Worm (Caenorhabditis elegans) whole organism, L3 larva: ENCODE data around the gene F49E12.8.

Experiments used
- R02D3.7 ChIP-seq: fragments of 150-350 bp; optimal IDR thresholded peaks from 2 replicates; lab custom pipeline; 2014; ENCODE audit warnings: missing biosample characterization, missing genetic modification characterization
- ZK546.5 ChIP-seq: sonication (generic microtip); optimal IDR thresholded peaks from 2 replicates; lab custom pipeline; 2017; ENCODE audit warnings: missing biosample characterization, missing genetic modification characterization
- aly-2 ChIP-seq: fragments of 150-350 bp; optimal IDR thresholded peaks from 2 replicates; lab custom pipeline; 2014; ENCODE audit warnings: missing biosample characterization, missing genetic modification characterization
- ceh-16 ChIP-seq: sonication (generic microtip); optimal IDR thresholded peaks from 2 replicates; lab custom pipeline; 2017; ENCODE audit warnings: missing biosample characterization, missing genetic modification characterization
- ceh-9 ChIP-seq: sonication (generic microtip); optimal IDR thresholded peaks from 2 replicates; lab custom pipeline; 2018; ENCODE audit warnings: missing biosample characterization, missing genetic modification characterization
- daf-12 ChIP-seq: fragments of 150-350 bp; optimal IDR thresholded peaks from 2 replicates; lab custom pipeline; 2014; ENCODE audit warnings: missing biosample characterization, missing genetic modification reagents, missing genetic modification characterization
- egl-27 ChIP-seq: sonication (generic microtip); optimal IDR thresholded peaks from 4 replicates; lab custom pipeline; 2017; ENCODE audit warnings: missing biosample characterization, missing genetic modification reagents, missing genetic modification characterization
- elt-1 ChIP-seq: fragments of 150-350 bp; optimal IDR thresholded peaks from 2 replicates; lab custom pipeline; 2014; ENCODE audit warnings: missing biosample characterization, missing genetic modification characterization
- elt-2 ChIP-seq: sonication (generic microtip); optimal IDR thresholded peaks from 2 replicates; lab custom pipeline; 2016; ENCODE audit warnings: missing genetic modification reagents, mild to moderate bottlenecking, missing genetic modification characterization, missing compliant biosample characterization
- elt-3 ChIP-seq, 3 experiments: fragments of 150-350 bp in 1 of 3; sonication (generic microtip) in 2 of 3; optimal IDR thresholded peaks; 2 replicates in 2 of 3; 4 replicates in 1 of 3; lab custom pipeline; 2014 to 2017; ENCODE audit warnings: missing biosample characterization in 3 of 3, missing genetic modification characterization in 3 of 3
- fkh-10 ChIP-seq: sonication (generic microtip); optimal IDR thresholded peaks from 2 replicates; lab custom pipeline; 2017; ENCODE audit warnings: missing biosample characterization, missing genetic modification reagents, missing genetic modification characterization
- fkh-2 ChIP-seq: fragments of 150-350 bp; optimal IDR thresholded peaks from 2 replicates; lab custom pipeline; 2014; ENCODE audit warnings: missing biosample characterization, missing genetic modification reagents, missing genetic modification characterization
- fos-1 ChIP-seq: fragments of 150-350 bp; optimal IDR thresholded peaks from 2 replicates; lab custom pipeline; 2014; ENCODE audit warnings: missing biosample characterization, missing genetic modification characterization
- hmg-11 ChIP-seq: sonication (generic microtip); optimal IDR thresholded peaks from 2 replicates; lab custom pipeline; 2016; ENCODE audit warnings: missing genetic modification characterization, missing compliant biosample characterization
- jun-1 ChIP-seq: fragments of 150-350 bp; optimal IDR thresholded peaks from 2 replicates; lab custom pipeline; 2014; ENCODE audit warnings: missing biosample characterization, missing genetic modification reagents, missing genetic modification characterization
- lin-15B ChIP-seq: fragments of 150-350 bp; optimal IDR thresholded peaks from 2 replicates; lab custom pipeline; 2014; ENCODE audit warnings: missing biosample characterization, missing genetic modification characterization
- lin-39 ChIP-seq: fragments of 150-350 bp; optimal IDR thresholded peaks from 2 replicates; lab custom pipeline; 2018; ENCODE audit warnings: missing biosample characterization, missing genetic modification reagents, missing genetic modification characterization
- lsy-12 ChIP-seq: sonication (generic microtip); optimal IDR thresholded peaks from 2 replicates; lab custom pipeline; 2016; ENCODE audit warnings: mild to moderate bottlenecking, missing genetic modification characterization, missing compliant biosample characterization
- mdl-1 ChIP-seq: fragments of 150-350 bp; optimal IDR thresholded peaks from 2 replicates; lab custom pipeline; 2014; ENCODE audit warnings: missing biosample characterization, missing genetic modification characterization
- mml-1 ChIP-seq: fragments of 150-350 bp; sonication (generic microtip); optimal IDR thresholded peaks from 3 replicates; lab custom pipeline; 2014; ENCODE audit warnings: missing biosample characterization, missing genetic modification characterization
- nhr-11 ChIP-seq: fragments of 150-350 bp; optimal IDR thresholded peaks from 2 replicates; lab custom pipeline; 2014; ENCODE audit warnings: missing biosample characterization, missing genetic modification characterization
- nhr-23 ChIP-seq: fragments of 150-350 bp; optimal IDR thresholded peaks from 2 replicates; lab custom pipeline; 2014; ENCODE audit warnings: missing biosample characterization, missing genetic modification reagents, missing genetic modification characterization
- nhr-237 ChIP-seq: fragments of 150-350 bp; optimal IDR thresholded peaks from 2 replicates; lab custom pipeline; 2014; ENCODE audit warnings: missing biosample characterization, missing genetic modification characterization
- nhr-28 ChIP-seq: fragments of 150-350 bp; optimal IDR thresholded peaks from 2 replicates; lab custom pipeline; 2014; ENCODE audit warnings: missing biosample characterization, missing genetic modification characterization
- nhr-43 ChIP-seq: sonication (generic microtip); optimal IDR thresholded peaks from 2 replicates; lab custom pipeline; 2016; ENCODE audit warnings: mild to moderate bottlenecking, missing genetic modification characterization, missing compliant biosample characterization; ENCODE audit not compliant: poor library complexity, severe bottlenecking
- nhr-76 ChIP-seq: fragments of 150-350 bp; sonication (generic microtip); optimal IDR thresholded peaks from 5 replicates; lab custom pipeline; 2014; ENCODE audit warnings: missing biosample characterization, missing genetic modification characterization
- nhr-77 ChIP-seq: fragments of 150-350 bp; optimal IDR thresholded peaks from 2 replicates; lab custom pipeline; 2014; ENCODE audit warnings: missing biosample characterization, missing genetic modification characterization
- pha-4 ChIP-seq: fragments of 150-350 bp; optimal IDR thresholded peaks from 2 replicates; lab custom pipeline; 2014; ENCODE audit warnings: missing biosample characterization, missing genetic modification reagents, missing genetic modification characterization
- pqm-1 ChIP-seq: fragments of 150-350 bp; optimal IDR thresholded peaks from 2 replicates; lab custom pipeline; 2017; ENCODE audit warnings: missing biosample characterization, missing genetic modification characterization, inconsistent platforms
- sea-2 ChIP-seq: fragments of 150-350 bp; sonication (generic microtip); optimal IDR thresholded peaks from 4 replicates; lab custom pipeline; 2014; ENCODE audit warnings: missing biosample characterization, missing genetic modification reagents, missing genetic modification characterization
- skn-1 ChIP-seq: fragments of 150-350 bp; optimal IDR thresholded peaks from 2 replicates; lab custom pipeline; 2014; ENCODE audit warnings: missing biosample characterization, missing genetic modification characterization
- snpc-4 ChIP-seq: fragments of 150-350 bp; optimal IDR thresholded peaks from 2 replicates; lab custom pipeline; 2014; ENCODE audit warnings: missing biosample characterization, missing genetic modification characterization
- tbx-2 ChIP-seq: sonication (generic microtip); optimal IDR thresholded peaks from 2 replicates; lab custom pipeline; 2016; ENCODE audit warnings: mild to moderate bottlenecking, missing genetic modification characterization, missing compliant biosample characterization
- unc-62 ChIP-seq: fragments of 150-350 bp; sonication (generic microtip); optimal IDR thresholded peaks from 4 replicates; lab custom pipeline; 2014; ENCODE audit warnings: missing biosample characterization, missing genetic modification reagents, missing genetic modification characterization
- zag-1 ChIP-seq: fragments of 150-350 bp; optimal IDR thresholded peaks from 2 replicates; lab custom pipeline; 2014; ENCODE audit warnings: missing biosample characterization, missing genetic modification characterization

Gene F49E12.8

ce11 chrII:8404748-8405147 is 10.6 kb upstream of the F49E12.8 start, which contains the start of gene skpo-1:
TSS of gene skpo-1 (minus strand) at chrII:8404848.
- TF ChIP-seq hmg-11 (tag; lab: Kevin White, UChicago) = no peak
- no peak for TF ChIP-seq nhr-23 (tag; lab: Kevin White, UChicago)
- no peak for TF ChIP-seq ZK546.5 (tag; lab: Kevin White, UChicago)

ce11 chrII:8399997-8400396 is 5.9 kb upstream of the F49E12.8 start:
- TF ChIP-seq skn-1 (tag; lab: Kevin White, UChicago) (no peak), jun-1 (tag; lab: Kevin White, UChicago) (peak; percentile 33), pqm-1 (tag; lab: Kevin White, UChicago) (peak; percentile 44), elt-2 (peak; percentile 61)
- TF ChIP-seq, all 47 proteins: peak for 3

- TF ChIP-seq elt-3 (tag; optimal IDR thresholded peaks at IDR 0.05; lab: Kevin White, UChicago) = no peak
- TF ChIP-seq nhr-28 (tag; lab: Kevin White, UChicago) = no peak
- TF ChIP-seq lsy-12 (tag; lab: Kevin White, UChicago) = no peak
- no peak for TF ChIP-seq lin-39
- no peak for TF ChIP-seq fkh-2 (tag; lab: Kevin White, UChicago)
Observed at ce11 chrII:8399064-8399463, 5.0 kb upstream of the F49E12.8 start, which contains the start of gene dod-23. TSS of gene dod-23 (minus strand) at chrII:8399164.

ce11 chrII:8396041-8396440 is 1.9 kb upstream of the F49E12.8 start, which contains the start of gene F49E12.7:
TSS of gene F49E12.7 (minus strand) at chrII:8396141.
- no peak for TF ChIP-seq elt-2
- no peak for TF ChIP-seq jun-1 (tag; lab: Kevin White, UChicago)
- no peak for TF ChIP-seq unc-62 (GFP tag; lab: Kevin White, UChicago)
- no peak for TF ChIP-seq lin-15B (tag; lab: Kevin White, UChicago)
- no peak for TF ChIP-seq egl-27 (tag; lab: Kevin White, UChicago)
- TF ChIP-seq nhr-237 (tag; lab: Kevin White, UChicago) = no peak
- no peak for TF ChIP-seq daf-12 (tag; lab: Kevin White, UChicago)
- no peak for TF ChIP-seq lin-39
- TF ChIP-seq ceh-9 (tag; lab: Kevin White, UChicago) = no peak
- TF ChIP-seq snpc-4 (tag; lab: Kevin White, UChicago) = no peak
- TF ChIP-seq R02D3.7 (tag; lab: Kevin White, UChicago) = no peak
- no peak for TF ChIP-seq pha-4 (tag; lab: Kevin White, UChicago)
- no peak for TF ChIP-seq nhr-11 (tag; lab: Kevin White, UChicago)
- TF ChIP-seq hmg-11 (tag; lab: Kevin White, UChicago) = no peak
- TF ChIP-seq mdl-1 (tag; lab: Kevin White, UChicago) = no peak

ce11 chrII:8392215-8392614 is 1.9 kb downstream of the F49E12.8 start:
- TF ChIP-seq pqm-1 (tag; lab: Kevin White, UChicago) (peak; percentile 73), aly-2 (tag; lab: Kevin White, UChicago) (no peak), nhr-23 (tag; lab: Kevin White, UChicago) (no peak), mml-1 (tag; lab: Kevin White, UChicago) (no peak), elt-2 (peak; percentile 49), fkh-2 (tag; lab: Kevin White, UChicago) (no peak)

ce11 chrII:8390751-8391150 is 3.4 kb downstream of the F49E12.8 start, which contains the start of gene F49E12.10:
TSS of gene F49E12.10 (plus strand) at chrII:8391051.
- TF ChIP-seq elt-2 (peak; percentile 39), pqm-1 (tag; lab: Kevin White, UChicago) (peak; percentile 41), fkh-2 (tag; lab: Kevin White, UChicago) (no peak), egl-27 (tag; lab: Kevin White, UChicago) (no peak), tbx-2 (tag; lab: Kevin White, UChicago) (no peak)

ce11 chrII:8388001-8388513 is 6.0 kb downstream of the F49E12.8 start, which contains the start of gene drd-1:
TSS of gene drd-1 (plus strand) at chrII:8388051.
- no peak for TF ChIP-seq tbx-2 (tag; lab: Kevin White, UChicago)
- no peak for TF ChIP-seq lsy-12 (tag; lab: Kevin White, UChicago)
- TF ChIP-seq pha-4 (tag; lab: Kevin White, UChicago) = no peak
- TF ChIP-seq pqm-1 (tag; lab: Kevin White, UChicago) = peak; percentile 97
- TF ChIP-seq nhr-43 (tag; lab: Kevin White, UChicago) = no peak
- no peak for TF ChIP-seq lin-39
- TF ChIP-seq lin-15B (tag; lab: Kevin White, UChicago) = no peak
- no peak for TF ChIP-seq nhr-28 (tag; lab: Kevin White, UChicago)
- no peak for TF ChIP-seq egl-27 (tag; lab: Kevin White, UChicago)
- no peak for TF ChIP-seq elt-3 (tag; optimal IDR thresholded peaks at IDR 0.05; lab: Kevin White, UChicago)
- TF ChIP-seq aly-2 (tag; lab: Kevin White, UChicago) = no peak
- peak; percentile 98 for TF ChIP-seq elt-2
- no peak for TF ChIP-seq nhr-237 (tag; lab: Kevin White, UChicago)
- no peak for TF ChIP-seq ceh-16
- TF ChIP-seq fkh-10 = no peak
- TF ChIP-seq zag-1 = no peak
- no peak for TF ChIP-seq fkh-2 (tag; lab: Kevin White, UChicago)
- TF ChIP-seq hmg-11 (tag; lab: Kevin White, UChicago) = no peak
- TF ChIP-seq unc-62 (GFP tag; lab: Kevin White, UChicago) = no peak
- TF ChIP-seq fos-1 (tag; lab: Kevin White, UChicago) = peak; percentile 56
- TF ChIP-seq nhr-11 (tag; lab: Kevin White, UChicago) = no peak
- TF ChIP-seq nhr-76 (tag; lab: Kevin White, UChicago) = no peak
- no peak for TF ChIP-seq ZK546.5 (tag; lab: Kevin White, UChicago)
- TF ChIP-seq nhr-77 (tag; lab: Kevin White, UChicago) = no peak
- no peak for TF ChIP-seq elt-1
- no peak for TF ChIP-seq sea-2 (GFP tag; lab: Kevin White, UChicago)
